Worm (Caenorhabditis elegans) whole organism, L4 larva: ENCODE measurements around the gene aptf-4.
A peak's percentile ranks its signal among the peaks of the same experiment; 100 is the strongest.

Experiments
- F49E8.2 ChIP-seq: sonication (generic microtip); optimal IDR thresholded peaks from 2 replicates; lab custom pipeline; 2016; ENCODE audit warnings: missing compliant biosample characterization, mild to moderate bottlenecking, missing genetic modification characterization, borderline replicate concordance
- Y48G9A.11 ChIP-seq: fragments of 200-800 bp; sonication (Bioruptor generic); IDR thresholded peaks from 2 replicates; pipeline ENCODE4 v1.3.6; 2022; ENCODE audit warnings: missing genetic modification reagents, missing genetic modification characterization, missing compliant biosample characterization
- ZK337.2 ChIP-seq: fragments of 200-800 bp; sonication (Bioruptor generic); IDR thresholded peaks from 2 replicates; pipeline ENCODE4 v1.3.6; 2022; ENCODE audit warnings: missing genetic modification reagents, missing genetic modification characterization, missing compliant biosample characterization
- ceh-28 ChIP-seq: fragments of 150-350 bp; optimal IDR thresholded peaks from 2 replicates; lab custom pipeline; 2014; ENCODE audit warnings: missing biosample characterization, missing genetic modification reagents, missing genetic modification characterization
- ces-1 ChIP-seq: fragments of 150-350 bp; sonication (generic microtip); optimal IDR thresholded peaks from 4 replicates; lab custom pipeline; 2014; ENCODE audit warnings: missing biosample characterization, missing genetic modification reagents, missing genetic modification characterization
- ctbp-1 ChIP-seq: fragments of 200-800 bp; sonication (Bioruptor generic); IDR thresholded peaks from 2 replicates; pipeline ENCODE4 v1.3.6; 2022; ENCODE audit warnings: missing genetic modification reagents, missing genetic modification characterization, missing compliant biosample characterization
- daf-16 ChIP-seq, 3 experiments: sonication (generic microtip); optimal IDR thresholded peaks; 2 replicates each; lab custom pipeline; 2016 to 2017; ENCODE audit warnings: missing genetic modification characterization in 3 of 3, missing genetic modification reagents in 3 of 3, mild to moderate bottlenecking in 2 of 3, missing compliant biosample characterization in 2 of 3, missing biosample characterization in 1 of 3, moderate library complexity in 1 of 3
- daf-8 ChIP-seq: fragments of 200-800 bp; sonication (Bioruptor generic); IDR thresholded peaks from 2 replicates; pipeline ENCODE4 v1.3.6; 2022; ENCODE audit warnings: missing genetic modification characterization, missing compliant biosample characterization
- dmd-8 ChIP-seq: fragments of 200-800 bp; sonication (Bioruptor generic); IDR thresholded peaks from 2 replicates; pipeline ENCODE4 v1.3.6; 2022; ENCODE audit warnings: missing genetic modification characterization, missing compliant biosample characterization
- dpl-1 ChIP-seq: fragments of 150-350 bp; optimal IDR thresholded peaks from 2 replicates; lab custom pipeline; 2014; ENCODE audit warnings: missing biosample characterization, missing genetic modification reagents, missing genetic modification characterization
- egl-27 ChIP-seq: sonication (generic microtip); optimal IDR thresholded peaks from 3 replicates; lab custom pipeline; 2017; ENCODE audit warnings: missing biosample characterization, missing genetic modification reagents, missing genetic modification characterization
- egl-43 ChIP-seq: fragments of 200-800 bp; sonication (Bioruptor generic); IDR thresholded peaks from 2 replicates; pipeline ENCODE4 v1.3.6; 2022; ENCODE audit warnings: missing genetic modification reagents, missing genetic modification characterization, missing compliant biosample characterization
- hlh-11 ChIP-seq: fragments of 200-800 bp; sonication (Bioruptor generic); optimal IDR thresholded peaks from 2 replicates; lab custom pipeline; 2018; ENCODE audit warnings: mild to moderate bottlenecking, missing genetic modification characterization, missing compliant biosample characterization
- hlh-30 ChIP-seq: sonication (generic microtip); optimal IDR thresholded peaks from 2 replicates; lab custom pipeline; 2017; ENCODE audit warnings: antibody characterized with exemption, mild to moderate bottlenecking, missing genetic modification characterization, missing compliant biosample characterization; ENCODE audit not compliant: insufficient read depth
- lin-15B ChIP-seq: fragments of 150-350 bp; sonication (generic microtip); optimal IDR thresholded peaks from 3 replicates; lab custom pipeline; 2014; ENCODE audit warnings: missing biosample characterization, missing genetic modification characterization
- lin-29 ChIP-seq: fragments of 200-800 bp; sonication (Bioruptor generic); IDR thresholded peaks from 2 replicates; pipeline ENCODE4 v1.3.6; 2022; ENCODE audit warnings: missing genetic modification reagents, missing genetic modification characterization, missing compliant biosample characterization
- lin-38 ChIP-seq: fragments of 200-800 bp; sonication (Bioruptor generic); IDR thresholded peaks from 2 replicates; pipeline ENCODE4 v1.3.6; 2022; ENCODE audit warnings: missing genetic modification reagents, missing genetic modification characterization, missing compliant biosample characterization
- lin-39 ChIP-seq: fragments of 150-350 bp; optimal IDR thresholded peaks from 2 replicates; lab custom pipeline; 2014; ENCODE audit warnings: missing biosample characterization, missing genetic modification reagents, missing genetic modification characterization
- lir-3 ChIP-seq: sonication (generic microtip); optimal IDR thresholded peaks from 2 replicates; lab custom pipeline; 2016; ENCODE audit warnings: mild to moderate bottlenecking, missing genetic modification characterization, missing compliant biosample characterization
- mdl-1 ChIP-seq, 2 experiments: fragments of 150-350 bp in 1 of 2; sonication (generic microtip) in 1 of 2; optimal IDR thresholded peaks; 2 replicates each; lab custom pipeline; 2014 to 2017; ENCODE audit warnings: missing biosample characterization in 2 of 2, missing genetic modification characterization in 2 of 2
- mxl-2 ChIP-seq: fragments of 200-800 bp; sonication (Bioruptor generic); conservative IDR thresholded peaks from 2 replicates; pipeline ENCODE4 v1.3.6; 2022; ENCODE audit warnings: missing genetic modification reagents, missing genetic modification characterization, missing compliant biosample characterization
- mxl-3 ChIP-seq: fragments of 200-800 bp; sonication (Bioruptor generic); optimal IDR thresholded peaks from 2 replicates; lab custom pipeline; 2018; ENCODE audit warnings: mild to moderate bottlenecking, missing genetic modification characterization, missing compliant biosample characterization
- nhr-77 ChIP-seq: fragments of 150-350 bp; optimal IDR thresholded peaks from 2 replicates; lab custom pipeline; 2014; ENCODE audit warnings: missing biosample characterization, missing genetic modification characterization
- set-16 ChIP-seq: fragments of 200-800 bp; sonication (Bioruptor generic); IDR thresholded peaks from 2 replicates; pipeline ENCODE4 v1.3.6; 2022; ENCODE audit warnings: missing genetic modification reagents, missing genetic modification characterization, missing compliant biosample characterization
- spr-3 ChIP-seq: fragments of 200-800 bp; sonication (Bioruptor generic); optimal IDR thresholded peaks from 2 replicates; lab custom pipeline; 2018; ENCODE audit warnings: mild to moderate bottlenecking, missing genetic modification characterization, missing compliant biosample characterization
- tag-97 ChIP-seq: fragments of 200-800 bp; sonication (Bioruptor generic); IDR thresholded peaks from 2 replicates; pipeline ENCODE4 v1.3.6; 2022; ENCODE audit warnings: missing genetic modification characterization, missing compliant biosample characterization
- tra-1 ChIP-seq: fragments of 200-800 bp; sonication (Bioruptor generic); IDR thresholded peaks from 2 replicates; pipeline ENCODE4 v1.3.6; 2022; ENCODE audit warnings: missing genetic modification reagents, missing genetic modification characterization, missing compliant biosample characterization
- unc-130 ChIP-seq: sonication (generic microtip); optimal IDR thresholded peaks from 2 replicates; lab custom pipeline; 2016; ENCODE audit warnings: missing genetic modification reagents, missing genetic modification characterization, missing compliant biosample characterization
- unc-62 ChIP-seq, 3 experiments: fragments of 150-350 bp in 1 of 3; sonication (generic microtip); optimal IDR thresholded peaks in 2 of 3; peaks in 1 of 3; 1 replicate in 1 of 3; 2 replicates in 2 of 3; lab custom pipeline; 2014 to 2017; ENCODE audit warnings: missing biosample characterization in 3 of 3, missing genetic modification characterization in 3 of 3, missing genetic modification reagents in 3 of 3, missing genotype in 1 of 3

aptf-4 gene

ce11 chrII:8569038-8569977, 21.5 kb upstream of the aptf-4 start, which contains the start of the genes col-38 and rpl-5 (continued):
- TF ChIP-seq tag-97 (GFP tag; lab: Robert Waterston, UW) = no peak
- peak; percentile 89 for TF ChIP-seq hlh-30 (tag; lab: Kevin White, UChicago)
- no peak for TF ChIP-seq ZK337.2 (GFP tag; lab: Robert Waterston, UW)
- no peak for TF ChIP-seq ctbp-1
- TF ChIP-seq dmd-8 (GFP tag; lab: Robert Waterston, UW) = no peak
- peak in 1 of 2 experiments; percentile 19 for TF ChIP-seq mdl-1 (tag; optimal IDR thresholded peaks at IDR 0.05; lab: Kevin White, UChicago)
- no peak for TF ChIP-seq lin-29 (GFP tag; lab: Robert Waterston, UW)
- TF ChIP-seq unc-62 (GFP tag; optimal IDR thresholded peaks at IDR 0.05 in 1 of 2; lab: Kevin White, UChicago) = peak in 1 of 2 experiments; percentile 96
- no peak for TF ChIP-seq unc-62 (tag; optimal IDR thresholded peaks at IDR 0.05; lab: Kevin White, UChicago)
- peak; percentile 82 for TF ChIP-seq hlh-11 (tag; lab: Kevin White, UChicago)
- TF ChIP-seq spr-3 (GFP tag; lab: Kevin White, UChicago) = no peak

ce11 chrII:8570977-8571376, 19.8 kb upstream of the aptf-4 start, which contains the start of gene bcs-1:
Gene bcs-1, plus strand, starts transcription at chrII:8571085.
- TF ChIP-seq lin-38 (GFP tag; lab: Robert Waterston, UW) = peak; percentile 49; the same call in 1 of the 2 replicates
- no peak for TF ChIP-seq daf-16 (GFP tag; optimal IDR thresholded peaks at IDR 0.05; lab: Kevin White, UChicago)
- peak; percentile 14 for TF ChIP-seq daf-16 (tag; optimal IDR thresholded peaks at IDR 0.05; lab: Kevin White, UChicago)
- 0 out of 2 replicates have a peak, but pooled peaks have one; percentile 14 for TF ChIP-seq tra-1 (GFP tag; lab: Robert Waterston, UW)
- TF ChIP-seq egl-43 (GFP tag; lab: Robert Waterston, UW) = no peak
- no peak for TF ChIP-seq lin-39 (tag; lab: Kevin White, UChicago)
- TF ChIP-seq Y48G9A.11 = 0 out of 2 replicates have a peak, but pooled peaks have one; percentile 7
- TF ChIP-seq F49E8.2 (tag; lab: Kevin White, UChicago) = peak; percentile 39

- TF ChIP-seq dpl-1 (GFP tag; lab: Kevin White, UChicago) (no peak), mxl-3 (GFP tag; lab: Kevin White, UChicago) (no peak), lir-3 (no peak), lin-38 (GFP tag; lab: Robert Waterston, UW) (peak; percentile 44), nhr-77 (no peak), lin-15B (tag; lab: Kevin White, UChicago) (no peak), daf-8 (no peak), set-16 (no peak)
- TF ChIP-seq, all 104 proteins: peak for 1
These were observed 17.7 kb upstream of the aptf-4 start, which contains the start of gene F54C9.7 for ce11 chrII:8573044-8573443. Gene F54C9.7, plus strand, starts transcription at chrII:8573344.

ce11 chrII:8575184-8575583, 15.6 kb upstream of the aptf-4 start, which contains the start of gene puf-5:
Gene puf-5, plus strand, starts transcription at chrII:8575541.
- TF ChIP-seq mxl-2 (GFP tag; lab: Robert Waterston, UW) = no peak
- 0 out of 2 replicates have a peak, but pooled peaks have one; percentile 4 for TF ChIP-seq lin-38 (GFP tag; lab: Robert Waterston, UW)
- TF ChIP-seq egl-27 = no peak
- TF ChIP-seq ceh-28 (tag; lab: Kevin White, UChicago) = no peak
- no peak for TF ChIP-seq ces-1 (GFP tag; lab: Kevin White, UChicago)
- TF ChIP-seq unc-130 (GFP tag; lab: Kevin White, UChicago) = peak; percentile 24
